Worm (Caenorhabditis elegans): ENCODE data around the gene C18H9.6.

The C18H9.6 gene

DNA sequence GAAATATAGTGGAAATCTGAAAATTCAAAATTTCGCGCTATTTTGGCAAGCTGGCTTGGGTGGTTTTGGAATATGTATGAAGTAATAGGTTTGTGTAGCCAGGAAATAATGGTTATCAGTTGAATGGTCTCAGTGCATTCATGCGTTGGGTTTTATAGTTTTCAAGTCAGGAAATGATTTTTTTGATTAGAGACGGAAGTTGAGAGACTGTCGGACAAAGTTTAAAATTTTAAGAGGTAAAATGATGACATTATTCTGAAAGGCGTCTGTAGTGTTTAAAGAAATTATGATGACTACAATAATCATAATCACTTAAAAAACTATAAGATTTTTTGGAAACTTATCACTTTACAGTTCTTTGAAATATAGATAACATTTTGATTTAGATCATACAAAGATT is at the start of gene C18H9.6:
C18H9.6 (minus strand) TSS at position 129 of the 400 bp plus-strand sequence.
- no peak for TF ChIP-seq nhr-12 (tag; optimal IDR thresholded peaks at IDR 0.05)
- TF ChIP-seq elt-2 (tag; optimal IDR thresholded peaks at IDR 0.05) = peak; percentile 86

DNA sequence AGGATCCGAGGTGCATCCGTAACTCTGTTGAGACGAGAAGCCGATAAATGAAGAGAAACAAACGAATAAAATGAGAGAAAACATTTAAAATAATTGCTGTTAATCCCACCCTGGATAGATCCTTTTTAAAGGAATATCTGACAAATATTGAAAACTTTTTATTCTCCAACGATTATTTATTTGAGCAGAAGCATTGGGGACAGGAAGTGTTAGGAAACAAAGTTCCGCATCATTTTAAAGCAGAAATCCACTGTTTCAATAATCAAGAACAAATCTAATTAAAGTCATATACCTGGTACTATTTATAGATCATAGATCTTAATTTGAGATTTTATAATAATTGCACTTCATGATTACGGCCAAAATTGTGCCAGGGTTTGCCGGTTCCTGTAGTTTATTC is 49.5 kb upstream of the C18H9.6 start, which contains the start of gene F41G3.20:
F41G3.20 (minus strand) TSS at position 101 of the 400 bp plus-strand sequence.
- TF ChIP-seq unc-86 (tag; optimal IDR thresholded peaks at IDR 0.05) (no peak), mdl-1 (tag; optimal IDR thresholded peaks at IDR 0.05) (no peak), fos-1 (tag; optimal IDR thresholded peaks at IDR 0.05) (no peak), blmp-1 (tag; optimal IDR thresholded peaks at IDR 0.05) (no peak), dsc-1 (tag; optimal IDR thresholded peaks at IDR 0.05) (no peak), mab-9 (GFP tag; IDR thresholded peaks at IDR 0.05) (no peak), ceh-8 (GFP tag; optimal IDR thresholded peaks at IDR 0.05) (no peak), unc-62 (GFP tag; optimal IDR thresholded peaks at IDR 0.05) (no peak), C34B4.2 (tag; optimal IDR thresholded peaks at IDR 0.05) (no peak), nhr-11 (tag; optimal IDR thresholded peaks at IDR 0.05) (no peak)

DNA sequence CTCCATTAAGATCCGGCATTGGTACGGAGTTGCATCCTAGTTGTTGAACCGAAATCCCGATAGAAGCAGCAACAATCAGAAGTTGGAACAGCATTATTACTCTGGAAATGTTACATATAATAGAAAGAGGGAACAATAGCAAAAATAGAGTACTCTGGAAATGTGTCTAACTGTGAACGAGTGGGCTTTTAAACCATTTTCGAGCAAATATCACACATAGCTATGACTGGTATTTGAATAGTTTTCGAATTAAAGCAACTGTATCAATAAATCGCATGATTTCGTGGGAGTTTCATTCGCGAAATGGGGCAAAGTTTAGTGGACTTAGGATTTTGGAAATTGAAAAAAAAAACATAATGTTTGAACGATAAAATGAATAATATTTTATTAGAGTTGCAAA is 48.0 kb upstream of the C18H9.6 start, which contains the start of gene F41G3.10:
F41G3.10 (minus strand) TSS at position 101 of the 400 bp plus-strand sequence.
- TF ChIP-seq zag-1 (tag; optimal IDR thresholded peaks at IDR 0.05) (no peak), fkh-4 (tag; optimal IDR thresholded peaks at IDR 0.05; ENCODE audit: borderline replicate concordance) (no peak), C16A3.4 (tag; optimal IDR thresholded peaks at IDR 0.05) (no peak), zip-4 (GFP tag; optimal IDR thresholded peaks at IDR 0.05) (no peak), lir-3 (tag; optimal IDR thresholded peaks at IDR 0.05; ENCODE audit: poor library complexity) (no peak), nhr-90 (tag; optimal IDR thresholded peaks at IDR 0.05; ENCODE audit: poor library complexity) (no peak), nhr-237 (tag; optimal IDR thresholded peaks at IDR 0.05) (no peak), egl-27 (tag; optimal IDR thresholded peaks at IDR 0.05) (no peak), sptf-1 (tag; optimal IDR thresholded peaks at IDR 0.05) (no peak), alr-1 (tag; optimal IDR thresholded peaks at IDR 0.05; ENCODE audit: borderline replicate concordance) (no peak), tbx-2 (tag; optimal IDR thresholded peaks at IDR 0.05) (no peak), dpl-1 (GFP tag; optimal IDR thresholded peaks at IDR 0.05) (no peak), nhr-19 (GFP tag; conservative IDR thresholded peaks at IDR 0.05) (no peak), efl-1 (optimal IDR thresholded peaks at IDR 0.05) (no peak), efl-1 (GFP tag; optimal IDR thresholded peaks at IDR 0.05 in 1 of 2) (no peak), ets-5 (GFP tag; IDR thresholded peaks at IDR 0.05) (no peak), pax-3 (tag; optimal IDR thresholded peaks at IDR 0.05) (no peak), egl-13 (tag; optimal IDR thresholded peaks at IDR 0.05) (no peak), lsy-2 (tag; optimal IDR thresholded peaks at IDR 0.05) (no peak), lin-39 (tag; optimal IDR thresholded peaks at IDR 0.05) (no peak), C04F5.9 (tag; optimal IDR thresholded peaks at IDR 0.05) (no peak)

DNA sequence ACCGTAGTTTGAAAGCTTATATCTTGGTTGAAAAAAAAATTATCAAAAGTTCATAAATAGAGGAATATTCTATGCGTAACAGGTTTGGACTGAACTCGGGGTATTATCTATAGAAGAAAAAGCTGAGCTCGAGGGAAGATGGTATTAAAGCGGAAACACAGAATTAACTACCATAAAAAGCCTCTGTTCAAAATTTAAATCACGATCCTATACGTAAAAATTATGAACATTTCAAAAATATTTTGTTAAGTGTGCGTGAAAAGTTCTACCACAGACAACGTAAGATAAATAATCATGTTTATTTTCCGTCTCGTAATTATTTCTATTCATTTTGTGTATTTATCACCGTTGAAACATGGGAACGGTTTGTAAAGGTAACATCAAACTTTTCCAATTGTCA is 45.0 kb upstream of the C18H9.6 start, which contains the start of gene F41G3.5:
F41G3.5 (plus strand) TSS at position 301 of the 400 bp plus-strand sequence.
- no peak for TF ChIP-seq unc-30 (tag; optimal IDR thresholded peaks at IDR 0.05)
- TF ChIP-seq mef-2 (tag; optimal IDR thresholded peaks at IDR 0.05) = no peak
- TF ChIP-seq nhr-90 (tag; optimal IDR thresholded peaks at IDR 0.05; ENCODE audit: poor library complexity) = no peak
- TF ChIP-seq ces-1 (GFP tag; optimal IDR thresholded peaks at IDR 0.05) = no peak
- no peak for TF ChIP-seq ztf-4 (tag; optimal IDR thresholded peaks at IDR 0.05)

DNA sequence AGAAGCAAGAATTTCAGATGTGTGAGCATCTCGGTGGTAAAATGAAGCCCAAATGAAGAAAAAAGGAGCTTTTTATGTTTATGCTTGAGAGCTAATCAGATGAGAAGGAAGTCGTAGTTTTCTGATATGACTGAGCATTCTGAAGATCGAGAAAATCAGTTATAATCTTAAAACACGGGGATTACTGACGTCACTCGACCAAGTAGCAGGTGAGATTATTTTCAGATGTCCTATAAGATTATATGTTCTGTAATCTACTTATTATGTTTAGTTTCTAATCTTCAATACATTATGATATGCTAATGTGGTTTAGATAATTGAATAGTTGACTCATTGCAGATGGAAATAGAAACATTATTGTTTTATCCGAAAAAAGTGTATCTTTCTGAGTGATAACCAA is 44.4 kb upstream of the C18H9.6 start, which contains the start of gene ins-14:
ins-14 (minus strand) TSS at position 32 of the 400 bp plus-strand sequence.
- TF ChIP-seq hpl-2 (GFP tag; optimal IDR thresholded peaks at IDR 0.05) (no peak), aha-1 (tag; optimal IDR thresholded peaks at IDR 0.05) (no peak), irx-1 (tag; optimal IDR thresholded peaks at IDR 0.05) (no peak), egl-13 (tag; optimal IDR thresholded peaks at IDR 0.05) (peak; percentile 60), tbx-2 (tag; optimal IDR thresholded peaks at IDR 0.05) (no peak), nhr-76 (tag; optimal IDR thresholded peaks at IDR 0.05) (no peak), dsc-1 (tag; optimal IDR thresholded peaks at IDR 0.05) (peak; percentile 96), swsn-7 (tag; optimal IDR thresholded peaks at IDR 0.05) (no peak), nhr-71 (tag; optimal IDR thresholded peaks at IDR 0.05) (peak; percentile 53), ets-5 (GFP tag; IDR thresholded peaks at IDR 0.05) (no peak), pax-3 (tag; optimal IDR thresholded peaks at IDR 0.05) (peak; percentile 50), lir-3 (tag; optimal IDR thresholded peaks at IDR 0.05; ENCODE audit: poor library complexity) (no peak), pqm-1 (tag; optimal IDR thresholded peaks at IDR 0.05) (no peak), nhr-11 (tag; optimal IDR thresholded peaks at IDR 0.05) (no peak), nhr-20 (tag; optimal IDR thresholded peaks at IDR 0.05) (peak; percentile 4), fos-1 (tag; optimal IDR thresholded peaks at IDR 0.05) (peak; percentile 33), nhr-28 (tag; optimal IDR thresholded peaks at IDR 0.05) (no peak), lin-15B (tag; optimal IDR thresholded peaks at IDR 0.05) (no peak)

Measured in whole organism, L1 larva.